Fruit fly (Drosophila melanogaster) whole organism, prepupa: ENCODE measurements around the gene CG5199.

ENCODE experiments used
- CG10631 ChIP-seq: fragments of 200-800 bp; sonication (Bioruptor generic); optimal IDR thresholded peaks from 2 replicates; lab custom pipeline; 2016; ENCODE audit warnings: missing biosample characterization, missing genetic modification characterization
- CG10669 ChIP-seq: fragments of 200-800 bp; sonication (Bioruptor generic); optimal IDR thresholded peaks from 3 replicates; lab custom pipeline; 2018; ENCODE audit warnings: missing biosample characterization, mild to moderate bottlenecking, missing genetic modification characterization, moderate library complexity
- CG11294 ChIP-seq: fragments of 200-800 bp; sonication (Bioruptor generic); IDR thresholded peaks from 2 replicates; pipeline ENCODE4 v1.3.6; 2022; ENCODE audit warnings: missing biosample characterization, missing genetic modification characterization
- CG11762 ChIP-seq: fragments of 200-800 bp; sonication (Bioruptor generic); optimal IDR thresholded peaks from 3 replicates; lab custom pipeline; 2016; ENCODE audit warnings: missing biosample characterization, missing genetic modification characterization; ENCODE audit not compliant: insufficient read depth
- CG15336 ChIP-seq: fragments of 200-800 bp; sonication (Bioruptor generic); IDR thresholded peaks from 2 replicates; pipeline ENCODE4 v1.3.6; 2022; ENCODE audit warnings: missing biosample characterization, missing genetic modification characterization
- CG3032 ChIP-seq: fragments of 200-800 bp; optimal IDR thresholded peaks from 2 replicates; lab custom pipeline; 2019; ENCODE audit warnings: missing biosample characterization, mild to moderate bottlenecking, missing genetic modification characterization, moderate library complexity
- CG31627 ChIP-seq: fragments of 200-800 bp; sonication (Bioruptor generic); optimal IDR thresholded peaks from 3 replicates; lab custom pipeline; 2016; ENCODE audit warnings: missing biosample characterization, missing genetic modification characterization
- CG32006 ChIP-seq: fragments of 200-800 bp; sonication (Bioruptor generic); optimal IDR thresholded peaks from 3 replicates; lab custom pipeline; 2017; ENCODE audit warnings: missing biosample characterization, mild to moderate bottlenecking, missing genetic modification characterization
- CG34406 ChIP-seq: fragments of 200-800 bp; sonication (Bioruptor generic); optimal IDR thresholded peaks from 3 replicates; lab custom pipeline; 2016; ENCODE audit warnings: missing biosample characterization, missing genetic modification characterization
- CG3919 ChIP-seq: fragments of 200-800 bp; sonication (Bioruptor generic); optimal IDR thresholded peaks from 3 replicates; lab custom pipeline; 2016; ENCODE audit warnings: missing biosample characterization, missing genetic modification characterization
- CG4318 ChIP-seq: fragments of 200-800 bp; sonication (Bioruptor generic); optimal IDR thresholded peaks from 3 replicates; lab custom pipeline; 2017; ENCODE audit warnings: missing biosample characterization, mild to moderate bottlenecking, missing genetic modification characterization
- CG6163 ChIP-seq: fragments of 200-800 bp; sonication (Bioruptor generic); IDR thresholded peaks from 3 replicates; pipeline ENCODE4 v1.3.6; 2022; ENCODE audit warnings: missing biosample characterization, missing genetic modification characterization
- CG6276 ChIP-seq: fragments of 200-800 bp; sonication (Bioruptor generic); optimal IDR thresholded peaks from 2 replicates; lab custom pipeline; 2017; ENCODE audit warnings: missing biosample characterization, mild to moderate bottlenecking, missing genetic modification characterization
- CG6792 ChIP-seq: fragments of 200-800 bp; sonication (Bioruptor generic); optimal IDR thresholded peaks from 3 replicates; lab custom pipeline; 2016; ENCODE audit warnings: missing biosample characterization, missing genetic modification characterization
- CG6808 ChIP-seq: fragments of 200-800 bp; sonication (Bioruptor generic); optimal IDR thresholded peaks from 3 replicates; lab custom pipeline; 2017; ENCODE audit warnings: missing biosample characterization, missing genetic modification characterization, mild to moderate bottlenecking, moderate library complexity, missing genetic modification reagents
- CG7368 ChIP-seq: fragments of 200-800 bp; sonication (Bioruptor generic); optimal IDR thresholded peaks from 3 replicates; lab custom pipeline; 2016; ENCODE audit warnings: missing biosample characterization, missing genetic modification characterization
- CG8119 ChIP-seq: fragments of 200-800 bp; sonication (Bioruptor generic); IDR thresholded peaks from 3 replicates; pipeline ENCODE4 v1.3.6; 2022; ENCODE audit warnings: missing biosample characterization, missing genetic modification characterization
- CG8632 ChIP-seq: fragments of 200-800 bp; sonication (Bioruptor generic); optimal IDR thresholded peaks from 3 replicates; lab custom pipeline; 2016; ENCODE audit warnings: missing biosample characterization, missing genetic modification characterization
- Eip75B ChIP-seq: fragments of 200-800 bp; sonication (Bioruptor generic); optimal IDR thresholded peaks from 3 replicates; lab custom pipeline; 2016; ENCODE audit warnings: missing biosample characterization, missing genetic modification characterization
- Eip78C ChIP-seq: fragments of 200-800 bp; sonication (Bioruptor generic); peaks from one replicate; lab custom pipeline; 2016; ENCODE audit warnings: missing biosample characterization, missing genetic modification characterization
- Ets21C ChIP-seq: fragments of 200-800 bp; sonication (Bioruptor generic); optimal IDR thresholded peaks from 3 replicates; lab custom pipeline; 2016; ENCODE audit warnings: missing biosample characterization, missing genetic modification characterization
- Gug ChIP-seq: fragments of 200-800 bp; sonication (Bioruptor generic); IDR thresholded peaks from 2 replicates; pipeline ENCODE4 v1.3.6; 2022; ENCODE audit warnings: missing biosample characterization, missing genetic modification characterization
- Hr4 ChIP-seq: fragments of 200-800 bp; sonication (Bioruptor generic); optimal IDR thresholded peaks from 3 replicates; lab custom pipeline; 2016; ENCODE audit warnings: missing biosample characterization, missing genetic modification characterization
- Lpt ChIP-seq: fragments of 200-800 bp; sonication (Bioruptor generic); optimal IDR thresholded peaks from 3 replicates; lab custom pipeline; 2016; ENCODE audit warnings: missing biosample characterization, missing genetic modification characterization
- Met ChIP-seq: fragments of 200-800 bp; sonication (Bioruptor generic); optimal IDR thresholded peaks from 3 replicates; lab custom pipeline; 2016; ENCODE audit warnings: missing biosample characterization, missing genetic modification characterization
- OdsH ChIP-seq: fragments of 200-800 bp; sonication (Bioruptor generic); optimal IDR thresholded peaks from 3 replicates; lab custom pipeline; 2016; ENCODE audit warnings: missing biosample characterization, missing genetic modification characterization
- Smox ChIP-seq: fragments of 200-800 bp; sonication (Bioruptor generic); optimal IDR thresholded peaks from 3 replicates; lab custom pipeline; 2016; ENCODE audit warnings: missing biosample characterization, missing genetic modification characterization
- Sox102F ChIP-seq: fragments of 200-800 bp; sonication (Bioruptor generic); optimal IDR thresholded peaks from 2 replicates; lab custom pipeline; 2016; ENCODE audit warnings: missing biosample characterization, mild to moderate bottlenecking, missing genetic modification characterization
- Sox14 ChIP-seq: fragments of 200-800 bp; sonication (Bioruptor generic); optimal IDR thresholded peaks from 3 replicates; lab custom pipeline; 2016; ENCODE audit warnings: missing biosample characterization, missing genetic modification characterization
- Sox15 ChIP-seq: fragments of 200-800 bp; sonication (Bioruptor generic); optimal IDR thresholded peaks from 3 replicates; lab custom pipeline; 2016; ENCODE audit warnings: missing biosample characterization, missing genetic modification characterization
- achi ChIP-seq: fragments of 200-800 bp; sonication (Bioruptor generic); optimal IDR thresholded peaks from 3 replicates; lab custom pipeline; 2016; ENCODE audit warnings: missing biosample characterization, missing genetic modification characterization
- acj6 ChIP-seq: fragments of 200-800 bp; sonication (Bioruptor generic); optimal IDR thresholded peaks from 3 replicates; lab custom pipeline; 2016; ENCODE audit warnings: missing biosample characterization, missing genetic modification characterization
- cyc ChIP-seq: fragments of 200-800 bp; sonication (Bioruptor generic); optimal IDR thresholded peaks from 3 replicates; lab custom pipeline; 2016; ENCODE audit warnings: missing biosample characterization, missing genetic modification characterization
- dac ChIP-seq: fragments of 200-800 bp; sonication (Bioruptor generic); optimal IDR thresholded peaks from 2 replicates; lab custom pipeline; 2017; ENCODE audit warnings: missing biosample characterization, mild to moderate bottlenecking, missing genetic modification characterization
- dsx ChIP-seq: fragments of 200-800 bp; optimal IDR thresholded peaks from 3 replicates; lab custom pipeline; 2019; ENCODE audit warnings: missing biosample characterization, mild to moderate bottlenecking, missing genetic modification characterization, moderate library complexity; ENCODE audit not compliant: poor library complexity, severe bottlenecking
- eg ChIP-seq: fragments of 200-800 bp; sonication (Bioruptor generic); IDR thresholded peaks from 3 replicates; pipeline ENCODE4 v1.3.6; 2022; ENCODE audit warnings: missing biosample characterization, missing genetic modification characterization
- esn ChIP-seq: fragments of 200-800 bp; sonication (Bioruptor generic); optimal IDR thresholded peaks from 2 replicates; lab custom pipeline; 2016; ENCODE audit warnings: missing biosample characterization, mild to moderate bottlenecking, missing genetic modification characterization, moderate library complexity
- fd59A ChIP-seq: fragments of 200-800 bp; sonication (Bioruptor generic); optimal IDR thresholded peaks from 2 replicates; lab custom pipeline; 2017; ENCODE audit warnings: missing biosample characterization, mild to moderate bottlenecking, missing genetic modification characterization, missing genetic modification reagents
- fd85E ChIP-seq: fragments of 200-800 bp; sonication (Bioruptor generic); optimal IDR thresholded peaks from 3 replicates; lab custom pipeline; 2016; ENCODE audit warnings: missing biosample characterization, missing genetic modification characterization
- fkh ChIP-seq: fragments of 200-800 bp; sonication (Bioruptor generic); optimal IDR thresholded peaks from 3 replicates; lab custom pipeline; 2017; ENCODE audit warnings: missing biosample characterization, mild to moderate bottlenecking, missing genetic modification characterization, moderate library complexity
- lz ChIP-seq: fragments of 200-800 bp; sonication (Bioruptor generic); optimal IDR thresholded peaks from 3 replicates; lab custom pipeline; 2016; ENCODE audit warnings: missing biosample characterization, missing genetic modification characterization
- net ChIP-seq: fragments of 200-800 bp; sonication (Bioruptor generic); optimal IDR thresholded peaks from 3 replicates; lab custom pipeline; 2016; ENCODE audit warnings: missing biosample characterization, missing genetic modification characterization
- pdm3 ChIP-seq: fragments of 200-800 bp; sonication (Bioruptor generic); optimal IDR thresholded peaks from 3 replicates; lab custom pipeline; 2016; ENCODE audit warnings: missing biosample characterization, missing genetic modification characterization
- salr ChIP-seq, 2 experiments: fragments of 200-800 bp; sonication (Bioruptor generic); optimal IDR thresholded peaks; 3 replicates each; lab custom pipeline; 2016 to 2018; ENCODE audit warnings: missing biosample characterization in 2 of 2, missing genetic modification characterization in 2 of 2, mild to moderate bottlenecking in 1 of 2
- ss ChIP-seq, 2 experiments: fragments of 200-800 bp; sonication (Bioruptor generic); optimal IDR thresholded peaks; 2 replicates in 1 of 2; 3 replicates in 1 of 2; lab custom pipeline; 2017 to 2018; ENCODE audit warnings: mild to moderate bottlenecking in 2 of 2, missing biosample characterization in 2 of 2, missing genetic modification characterization in 2 of 2, moderate library complexity in 1 of 2
- svp ChIP-seq: fragments of 200-800 bp; sonication (Bioruptor generic); peaks from one replicate; lab custom pipeline; 2016; ENCODE audit warnings: missing biosample characterization, missing genetic modification characterization

CG5199 gene

DNA sequence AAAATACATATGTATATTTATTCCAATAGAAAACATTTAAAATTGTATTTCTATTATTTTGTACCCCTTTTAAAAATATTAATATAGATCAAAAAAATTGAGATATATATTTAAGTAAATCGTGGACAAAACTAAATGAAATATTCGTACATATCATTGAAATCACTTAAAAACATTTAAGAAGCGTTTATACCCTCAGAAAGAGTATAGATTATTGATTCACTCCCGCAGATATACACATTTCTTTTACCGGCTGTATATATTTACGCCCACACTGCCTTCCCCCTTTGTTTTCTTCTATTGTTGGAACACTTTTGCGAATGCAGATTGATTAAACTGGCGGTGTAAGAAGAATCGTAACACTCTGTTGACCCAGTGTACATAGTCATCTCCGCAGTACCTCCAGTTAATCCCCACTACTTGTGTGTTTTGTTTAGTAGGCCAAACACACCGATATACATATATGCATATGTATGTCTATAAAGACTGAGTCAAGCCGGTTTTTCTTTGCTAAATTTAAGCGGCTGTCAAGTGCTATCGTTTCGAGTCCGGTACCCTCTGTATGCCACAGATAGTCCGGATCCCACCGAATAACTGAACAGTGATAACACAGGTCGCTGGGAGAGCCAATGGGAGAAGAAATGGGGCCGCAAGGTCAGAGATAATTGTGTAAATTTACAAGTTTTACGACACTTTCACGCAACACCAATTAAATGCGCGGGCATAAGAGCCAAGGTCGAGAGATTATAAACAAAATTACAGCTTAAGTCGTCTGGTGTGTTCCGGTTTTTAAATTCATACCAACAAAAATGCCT lies 19.0 kb upstream of the CG5199 start:
- TF ChIP-seq net (GFP tag; lab: Kevin White, UChicago) (peak; percentile 8), esn (GFP tag; lab: Kevin White, UChicago) (peak; percentile 10), Sox14 (GFP tag; lab: Kevin White, UChicago) (peak; percentile 25), CG32006 (peak; percentile 22), CG3919 (peak; percentile 35), fkh (GFP tag; lab: Kevin White, UChicago) (peak; percentile 96), CG6808 (no peak), Met (GFP tag; lab: Kevin White, UChicago) (no peak), cyc (GFP tag; lab: Kevin White, UChicago) (no peak), achi (GFP tag; lab: Kevin White, UChicago) (peak; percentile 24), svp (GFP tag; lab: Kevin White, UChicago) (peak; percentile 98), CG8119 (peak; percentile 34; the same call in 2 of the 3 replicates), CG3032 (tag; lab: Kevin White, UChicago) (peak; percentile 49), CG6163 (GFP tag; lab: Robert Waterston, UW) (0 out of 3 replicates have a peak, but pooled peaks have one; percentile 31), CG10631 (GFP tag; lab: Kevin White, UChicago) (peak; percentile 12), Smox (GFP tag; lab: Kevin White, UChicago) (no peak), CG34406 (GFP tag; lab: Kevin White, UChicago) (peak; percentile 5), CG10669 (peak; percentile 16), Lpt (GFP tag; lab: Kevin White, UChicago) (peak; percentile 23), dsx (GFP tag; lab: Kevin White, UChicago) (peak; percentile 5), Hr4 (peak; percentile 34), CG11762 (GFP tag; lab: Kevin White, UChicago) (peak; percentile 0), acj6 (GFP tag; lab: Kevin White, UChicago) (peak; percentile 38), OdsH (GFP tag; lab: Kevin White, UChicago) (peak; percentile 1), lz (no peak), CG6792 (GFP tag; lab: Kevin White, UChicago) (no peak), eg (GFP tag; lab: Robert Waterston, UW) (peak; percentile 35; the same call in 1 of the 3 replicates), CG15336 (GFP tag; lab: Robert Waterston, UW) (peak; percentile 65), Eip78C (GFP tag; lab: Kevin White, UChicago) (peak; percentile 75), pdm3 (GFP tag; lab: Kevin White, UChicago) (peak; percentile 18)

DNA sequence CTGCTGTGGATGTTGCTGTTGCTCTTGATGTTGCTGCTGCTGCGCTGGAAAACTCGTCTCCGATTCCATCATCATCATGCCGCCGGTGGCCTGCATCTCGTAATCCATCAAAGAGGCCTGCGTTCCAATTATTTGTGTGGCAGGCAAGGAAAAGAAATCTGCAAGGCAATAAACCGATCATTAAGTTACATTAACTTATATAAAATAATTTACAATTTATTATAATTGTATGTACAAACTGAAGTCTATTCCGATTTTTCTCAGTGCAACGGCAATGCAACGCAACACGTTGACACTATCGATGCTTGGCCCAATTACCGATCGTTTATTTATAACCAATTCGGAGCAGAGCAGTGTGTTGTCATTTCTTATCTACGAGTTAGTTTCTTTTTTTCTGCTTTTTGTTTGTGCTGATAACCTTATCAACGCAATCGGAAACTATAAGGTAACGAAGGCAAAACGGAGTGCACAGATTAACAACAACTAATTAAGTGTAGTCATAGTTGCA lies 18.4 kb upstream of the CG5199 start:
- peak; percentile 48 for TF ChIP-seq Gug (GFP tag; lab: Robert Waterston, UW)
- TF ChIP-seq dac: peak; percentile 12
- peak; percentile 9 for TF ChIP-seq CG6792 (GFP tag; lab: Kevin White, UChicago)
- TF ChIP-seq CG8632 (GFP tag; lab: Kevin White, UChicago): peak; percentile 24
- peak in 1 of 2 experiments; percentile 42 for TF ChIP-seq salr (GFP tag; optimal IDR thresholded peaks at IDR 0.05; lab: Kevin White, UChicago)
- TF ChIP-seq eg (GFP tag; lab: Robert Waterston, UW): peak; percentile 82
- no peak for TF ChIP-seq esn (GFP tag; lab: Kevin White, UChicago)
- peak; percentile 49; the same call in 2 of the 3 replicates for TF ChIP-seq CG8119
- peak; percentile 8 for TF ChIP-seq acj6 (GFP tag; lab: Kevin White, UChicago)
- no peak for TF ChIP-seq fd85E (GFP tag; lab: Kevin White, UChicago)
- no peak for TF ChIP-seq cyc (GFP tag; lab: Kevin White, UChicago)
- TF ChIP-seq Eip75B (GFP tag; lab: Kevin White, UChicago): no peak
- TF ChIP-seq CG4318 (GFP tag; lab: Kevin White, UChicago): peak; percentile 6
- TF ChIP-seq Lpt (GFP tag; lab: Kevin White, UChicago): peak; percentile 1
- TF ChIP-seq CG6276 (GFP tag; lab: Kevin White, UChicago): peak; percentile 50
- no peak for TF ChIP-seq achi (GFP tag; lab: Kevin White, UChicago)
- peak; percentile 37 for TF ChIP-seq fd59A (GFP tag; lab: Kevin White, UChicago)
- no peak for TF ChIP-seq Sox15 (GFP tag; lab: Kevin White, UChicago)
- no peak for TF ChIP-seq Ets21C (GFP tag; lab: Kevin White, UChicago)
- TF ChIP-seq Sox102F (GFP tag; lab: Kevin White, UChicago): no peak
- TF ChIP-seq OdsH (GFP tag; lab: Kevin White, UChicago): peak; percentile 39
- TF ChIP-seq Eip78C (GFP tag; lab: Kevin White, UChicago): peak; percentile 75
- TF ChIP-seq CG7368: peak; percentile 22
- TF ChIP-seq CG31627 (GFP tag; lab: Kevin White, UChicago): no peak
- no peak for TF ChIP-seq CG11762 (GFP tag; lab: Kevin White, UChicago)
- peak; percentile 38 for TF ChIP-seq CG10669
- peak; percentile 49; the same call in 1 of the 2 replicates for TF ChIP-seq CG11294 (GFP tag; lab: Robert Waterston, UW)
- TF ChIP-seq CG15336 (GFP tag; lab: Robert Waterston, UW): peak; percentile 76
- TF ChIP-seq ss (GFP tag; optimal IDR thresholded peaks at IDR 0.05; lab: Kevin White, UChicago): no peak
